Fruit fly (Drosophila melanogaster): Measurements from ENCODE around the gene Aladin.

Aladin gene

dm6 chrX:9272830-9273507 is at the start of gene Aladin, which contains the start of gene Cfp1 (continued):
- peak; percentile 60; the same call in 1 of the 2 replicates for TF ChIP-seq unc-4 (GFP tag; IDR thresholded peaks at IDR 0.05; ENCODE audit: partially characterized antibody)
- peak; percentile 77 for TF ChIP-seq BEAF-32 (GFP tag; optimal IDR thresholded peaks at IDR 0.05)
- peak; percentile 13 for TF ChIP-seq trem (tag; optimal IDR thresholded peaks at IDR 0.05)
- peak; percentile 71 for TF ChIP-seq Sry-δ (GFP tag; optimal IDR thresholded peaks at IDR 0.05)
- no peak for TF ChIP-seq hkb (optimal IDR thresholded peaks at IDR 0.05)
- no peak for TF ChIP-seq hkb (GFP tag; IDR thresholded peaks at IDR 0.05)
- 0 out of 4 replicates have a peak, but pooled peaks have one; percentile 28 for TF ChIP-seq chinmo (GFP tag; IDR thresholded peaks at IDR 0.05; ENCODE audit: partially characterized antibody)
- no peak for TF ChIP-seq vvl (GFP tag; IDR thresholded peaks at IDR 0.05)
- no peak for TF ChIP-seq kah (GFP tag; optimal IDR thresholded peaks at IDR 0.05)
- peak; percentile 59; the same call in 2 of the 3 replicates for TF ChIP-seq CG16813 (GFP tag; IDR thresholded peaks at IDR 0.05; ENCODE audit: partially characterized antibody)

- no peak for TF ChIP-seq odd (GFP tag; optimal IDR thresholded peaks at IDR 0.05)
- TF ChIP-seq Six4 (GFP tag; optimal IDR thresholded peaks at IDR 0.05): no peak
- TF ChIP-seq sens (GFP tag): no peak
- TF ChIP-seq ems (GFP tag; optimal IDR thresholded peaks at IDR 0.05): no peak
- no peak for TF ChIP-seq CG9727 (GFP tag; optimal IDR thresholded peaks at IDR 0.05)
- TF ChIP-seq CG4404 (GFP tag; IDR thresholded peaks at IDR 0.05): no peak
- TF ChIP-seq CG12942 (GFP tag; optimal IDR thresholded peaks at IDR 0.05): no peak
- peak; percentile 17; the same call in 1 of the 2 replicates for TF ChIP-seq crol (GFP tag; IDR thresholded peaks at IDR 0.05)
- peak in 1 of 2 experiments; percentile 41 for TF ChIP-seq Pdp1 (GFP tag; optimal IDR thresholded peaks at IDR 0.05)
- no peak for TF ChIP-seq ac (GFP tag; optimal IDR thresholded peaks at IDR 0.05)
- no peak for TF ChIP-seq PHDP (tag; optimal IDR thresholded peaks at IDR 0.05)
- no peak for TF ChIP-seq slp2 (GFP tag; optimal IDR thresholded peaks at IDR 0.05)
- no peak for TF ChIP-seq lov (optimal IDR thresholded peaks at IDR 0.05)
- no peak for TF ChIP-seq lov (GFP tag; IDR thresholded peaks at IDR 0.05)
- TF ChIP-seq Fer2 (tag; optimal IDR thresholded peaks at IDR 0.05): no peak
- no peak for TF ChIP-seq tll (GFP tag; optimal IDR thresholded peaks at IDR 0.05)
- TF ChIP-seq Blimp-1 (GFP tag; optimal IDR thresholded peaks at IDR 0.05): peak; percentile 90
- no peak for TF ChIP-seq prd (optimal IDR thresholded peaks at IDR 0.05)
- no peak for TF ChIP-seq prd (GFP tag; IDR thresholded peaks at IDR 0.05)
- no peak for TF ChIP-seq Hr51 (GFP tag; optimal IDR thresholded peaks at IDR 0.05)
- TF ChIP-seq usp (GFP tag; optimal IDR thresholded peaks at IDR 0.05): no peak
- no peak for TF ChIP-seq CG15601 (tag; optimal IDR thresholded peaks at IDR 0.05)
- TF ChIP-seq ase (GFP tag; IDR thresholded peaks at IDR 0.05): no peak
- no peak for TF ChIP-seq NC2α (GFP tag; optimal IDR thresholded peaks at IDR 0.05)
- TF ChIP-seq Adf1 (GFP tag; IDR thresholded peaks at IDR 0.05): no peak
- no peak for TF ChIP-seq ato (GFP tag; IDR thresholded peaks at IDR 0.05; ENCODE audit: partially characterized antibody)
- TF ChIP-seq CG1529 (GFP tag; optimal IDR thresholded peaks at IDR 0.05): no peak
These were observed 48.8 kb upstream of the Aladin start for dm6 chrX:9224423-9224822.

dm6 chrX:9225137-9225536 is 48.1 kb upstream of the Aladin start, which contains the start of gene CG15370:
CG15370 (plus strand) TSS chrX:9225437.
- TF ChIP-seq MTF-1 (GFP tag; optimal IDR thresholded peaks at IDR 0.05; ENCODE audit: borderline replicate concordance) (no peak), Nf-YB (GFP tag; optimal IDR thresholded peaks at IDR 0.05) (no peak), CG6175 (GFP tag; IDR thresholded peaks at IDR 0.05) (no peak), CG5953 (GFP tag; IDR thresholded peaks at IDR 0.05) (no peak), CG5180 (GFP tag; optimal IDR thresholded peaks at IDR 0.05) (no peak), CG17912 (GFP tag; optimal IDR thresholded peaks at IDR 0.05) (no peak), Doc2 (GFP tag; IDR thresholded peaks at IDR 0.05) (no peak), bab2 (GFP tag; optimal IDR thresholded peaks at IDR 0.05) (no peak), Hand (GFP tag; optimal IDR thresholded peaks at IDR 0.05) (no peak), Nf-YA (GFP tag; IDR thresholded peaks at IDR 0.05) (no peak), CG17385 (GFP tag; optimal IDR thresholded peaks at IDR 0.05) (no peak), Dfd (GFP tag; optimal IDR thresholded peaks at IDR 0.05) (no peak), nau (GFP tag; optimal IDR thresholded peaks at IDR 0.05) (no peak)
